Fruit fly (Drosophila melanogaster): Measurements from ENCODE around the gene GMF.

The GMF gene

dm6 chr2L:16286360-16287005 is 16.3 kb downstream of the GMF start (continued):
- TF ChIP-seq rib (GFP tag; IDR thresholded peaks at IDR 0.05) (no peak), Usf (GFP tag; optimal IDR thresholded peaks at IDR 0.05) (peak; percentile 35), H15 (GFP tag; IDR thresholded peaks at IDR 0.05) (no peak), CG11695 (GFP tag; IDR thresholded peaks at IDR 0.05) (no peak), otp (GFP tag; IDR thresholded peaks at IDR 0.05) (no peak), Med (GFP tag) (peak; percentile 97), Pdp1 (GFP tag; optimal IDR thresholded peaks at IDR 0.05) (peak in 1 of 2 experiments; percentile 69), unc-4 (GFP tag; IDR thresholded peaks at IDR 0.05; ENCODE audit: partially characterized antibody) (no peak), sr (GFP tag; IDR thresholded peaks at IDR 0.05) (no peak), CG34422 (GFP tag; IDR thresholded peaks at IDR 0.05) (no peak), wor (GFP tag; IDR thresholded peaks at IDR 0.05) (no peak), HLH4C (GFP tag; IDR thresholded peaks at IDR 0.05; ENCODE audit: partially characterized antibody) (no peak), CG2129 (GFP tag; IDR thresholded peaks at IDR 0.05; ENCODE audit: partially characterized antibody) (no peak), Hr3 (GFP tag; optimal IDR thresholded peaks at IDR 0.05) (peak; percentile 79), lab (GFP tag; optimal IDR thresholded peaks at IDR 0.05) (peak; percentile 92), CoRest (tag; optimal IDR thresholded peaks at IDR 0.05) (peak; percentile 80), zf30C (GFP tag; optimal IDR thresholded peaks at IDR 0.05) (no peak), Poxn (GFP tag; IDR thresholded peaks at IDR 0.05) (no peak)

- TF ChIP-seq cwo (GFP tag; optimal IDR thresholded peaks at IDR 0.05) = peak; percentile 56
- no peak for TF ChIP-seq CG3847 (GFP tag; IDR thresholded peaks at IDR 0.05)
- TF ChIP-seq dysf (GFP tag; IDR thresholded peaks at IDR 0.05) = no peak
- TF ChIP-seq CG7745 (tag; optimal IDR thresholded peaks at IDR 0.05) = peak; percentile 17
- TF ChIP-seq CG8359 (GFP tag; optimal IDR thresholded peaks at IDR 0.05; ENCODE audit: borderline replicate concordance) = peak; percentile 78
- peak; percentile 84 for TF ChIP-seq Meics (GFP tag; optimal IDR thresholded peaks at IDR 0.05)
- peak; percentile 92 for TF ChIP-seq CG2678 (tag; optimal IDR thresholded peaks at IDR 0.05)
- TF ChIP-seq YL-1 (GFP tag; optimal IDR thresholded peaks at IDR 0.05) = no peak
- TF ChIP-seq CG9609 (GFP tag; optimal IDR thresholded peaks at IDR 0.05) = peak; percentile 91
- TF ChIP-seq Asciz (GFP tag; optimal IDR thresholded peaks at IDR 0.05) = peak; percentile 87
- TF ChIP-seq peb (GFP tag; IDR thresholded peaks at IDR 0.05) = no peak
- TF ChIP-seq Tbp (GFP tag; optimal IDR thresholded peaks at IDR 0.05) = no peak
- TF ChIP-seq pho (GFP tag; optimal IDR thresholded peaks at IDR 0.05) = peak; percentile 85
- TF ChIP-seq ara (GFP tag; IDR thresholded peaks at IDR 0.05) = no peak
- TF ChIP-seq CG34224 (GFP tag; IDR thresholded peaks at IDR 0.05; ENCODE audit: partially characterized antibody) = no peak
- peak; percentile 48 for TF ChIP-seq CG5180 (GFP tag; optimal IDR thresholded peaks at IDR 0.05)
- TF ChIP-seq CG15696 (tag; optimal IDR thresholded peaks at IDR 0.05) = peak; percentile 80
- TF ChIP-seq Dref (GFP tag; IDR thresholded peaks at IDR 0.05) = no peak
- peak; percentile 78 for TF ChIP-seq Side (GFP tag; optimal IDR thresholded peaks at IDR 0.05)
- TF ChIP-seq Hr39 (optimal IDR thresholded peaks at IDR 0.05) = no peak
- TF ChIP-seq prd (optimal IDR thresholded peaks at IDR 0.05) = no peak
- no peak for TF ChIP-seq prd (GFP tag; IDR thresholded peaks at IDR 0.05)
- TF ChIP-seq trh (GFP tag; optimal IDR thresholded peaks at IDR 0.05) = peak; percentile 74
- peak; percentile 57 for TF ChIP-seq eyg (GFP tag; optimal IDR thresholded peaks at IDR 0.05)
- TF ChIP-seq CG16863 (GFP tag; optimal IDR thresholded peaks at IDR 0.05) = peak; percentile 82
- peak; percentile 80 for TF ChIP-seq CG6813 (GFP tag; optimal IDR thresholded peaks at IDR 0.05)
- no peak for TF ChIP-seq so (GFP tag; IDR thresholded peaks at IDR 0.05)
- no peak for TF ChIP-seq chm (GFP tag; IDR thresholded peaks at IDR 0.05)
- TF ChIP-seq ham (GFP tag; IDR thresholded peaks at IDR 0.05) = no peak
- no peak for TF ChIP-seq CG11456 (GFP tag; IDR thresholded peaks at IDR 0.05)
- TF ChIP-seq pros (GFP tag; optimal IDR thresholded peaks at IDR 0.05) = no peak
- TF ChIP-seq oc (tag; optimal IDR thresholded peaks at IDR 0.05) = peak; percentile 92
These were observed 16.9 kb downstream of the GMF start for dm6 chr2L:16285692-16286359.

Measured in whole organism, embryonic.